Worm (Caenorhabditis elegans) whole organism, L4/young adult: ENCODE data around the gene flp-15.

Source experiments
- W03F9.2 ChIP-seq: fragments of 150-350 bp; optimal IDR thresholded peaks from 2 replicates; lab custom pipeline; 2014; ENCODE audit warnings: missing biosample characterization, missing genetic modification characterization
- dao-5 ChIP-seq: sonication (generic microtip); optimal IDR thresholded peaks from 2 replicates; lab custom pipeline; 2016; ENCODE audit warnings: missing genotype, missing genetic modification characterization, moderate library complexity, missing compliant biosample characterization

DNA sequence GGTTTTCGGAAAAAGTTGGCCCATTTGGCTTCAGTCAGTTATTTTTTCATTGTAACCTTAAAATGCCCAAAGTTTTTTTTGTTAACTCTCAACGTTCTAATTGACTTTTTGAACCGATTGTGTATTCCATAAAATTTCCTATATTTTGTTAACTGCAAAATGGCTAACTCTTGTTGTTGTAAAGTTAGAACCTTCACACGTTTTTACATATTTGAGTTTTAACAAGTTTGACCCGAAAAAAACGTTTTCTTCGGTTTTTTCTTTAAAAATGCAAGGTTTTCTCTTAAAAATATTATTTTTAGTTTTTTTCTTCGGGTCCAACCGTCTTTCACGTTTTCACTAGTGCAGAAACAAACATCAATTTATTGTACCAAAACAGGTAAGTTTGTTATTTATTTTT lies 34.1 kb upstream of the flp-15 start, which contains the start of gene lit-1:
- TF ChIP-seq dao-5 (no peak), W03F9.2 (tag; lab: Kevin White, UChicago) (no peak)
